Fruit fly (Drosophila melanogaster) whole organism, pupa: ENCODE results near the gene RpS7.

Experiments used
- CG12605 ChIP-seq: fragments of 200-800 bp; sonication (Bioruptor generic); IDR thresholded peaks from 2 replicates; pipeline ENCODE4 v1.3.6; 2022; ENCODE audit warnings: missing biosample characterization, missing genetic modification characterization
- CG13204 ChIP-seq: fragments of 200-800 bp; sonication (Bioruptor generic); optimal IDR thresholded peaks from 2 replicates; lab custom pipeline; 2018; ENCODE audit warnings: missing biosample characterization, mild to moderate bottlenecking, missing genetic modification characterization, moderate library complexity
- CG14655 ChIP-seq: fragments of 200-800 bp; sonication (Bioruptor generic); optimal IDR thresholded peaks from 3 replicates; lab custom pipeline; 2017; ENCODE audit warnings: mild to moderate bottlenecking, missing biosample characterization, missing genetic modification reagents, missing genetic modification characterization
- CG15710 ChIP-seq: fragments of 200-800 bp; sonication (Bioruptor generic); optimal IDR thresholded peaks from 2 replicates; lab custom pipeline; 2018; ENCODE audit warnings: missing biosample characterization, mild to moderate bottlenecking, missing genetic modification characterization, moderate library complexity
- CG17806 ChIP-seq: fragments of 200-800 bp; sonication (Bioruptor generic); optimal IDR thresholded peaks from 2 replicates; lab custom pipeline; 2018; ENCODE audit warnings: missing biosample characterization, mild to moderate bottlenecking, missing genetic modification characterization, moderate library complexity
- CG34367 ChIP-seq: fragments of 200-800 bp; sonication (Bioruptor generic); optimal IDR thresholded peaks from 2 replicates; lab custom pipeline; 2018; ENCODE audit warnings: missing biosample characterization, mild to moderate bottlenecking, missing genetic modification characterization
- CG8159 ChIP-seq: fragments of 200-800 bp; sonication (Bioruptor generic); optimal IDR thresholded peaks from 3 replicates; lab custom pipeline; 2018; ENCODE audit warnings: missing biosample characterization, mild to moderate bottlenecking, missing genetic modification characterization, moderate library complexity
- CG8301 ChIP-seq: fragments of 200-800 bp; sonication (Bioruptor generic); optimal IDR thresholded peaks from 2 replicates; lab custom pipeline; 2018; ENCODE audit warnings: missing biosample characterization, mild to moderate bottlenecking, missing genetic modification characterization
- D1 ChIP-seq: fragments of 200-800 bp; sonication (Bioruptor generic); optimal IDR thresholded peaks from 2 replicates; lab custom pipeline; 2018; ENCODE audit warnings: missing biosample characterization, mild to moderate bottlenecking, missing genetic modification characterization, moderate library complexity
- Ets98B ChIP-seq: fragments of 200-800 bp; sonication (Bioruptor generic); IDR thresholded peaks from 2 replicates; pipeline ENCODE4 v1.3.6; 2022; ENCODE audit warnings: missing biosample characterization, missing genetic modification characterization
- Pif1A ChIP-seq: fragments of 200-800 bp; sonication (Bioruptor generic); optimal IDR thresholded peaks from 3 replicates; lab custom pipeline; 2016; ENCODE audit warnings: missing biosample characterization, missing genetic modification characterization
- Pif1B ChIP-seq: fragments of 200-800 bp; sonication (Bioruptor generic); optimal IDR thresholded peaks from 3 replicates; lab custom pipeline; 2016; ENCODE audit warnings: missing biosample characterization, missing genetic modification characterization
- rn ChIP-seq: fragments of 200-800 bp; sonication (Bioruptor generic); IDR thresholded peaks from 2 replicates; pipeline ENCODE4 v1.3.6; 2022; ENCODE audit warnings: missing biosample characterization, missing genetic modification characterization

dm6 chr3R:30208766-30209484 is at the start of gene RpS7:
- TF ChIP-seq CG14655 (peak; percentile 25), CG8159 (tag; lab: Kevin White, UChicago) (peak; percentile 44), CG34367 (peak; percentile 65), D1 (tag; lab: Kevin White, UChicago) (no peak), CG15710 (tag; lab: Kevin White, UChicago) (peak; percentile 45), Pif1A (GFP tag; lab: Kevin White, UChicago) (peak; percentile 58), CG8301 (tag; lab: Kevin White, UChicago) (peak; percentile 32), CG13204 (GFP tag; lab: Kevin White, UChicago) (peak; percentile 55), Ets98B (GFP tag; lab: Robert Waterston, UW) (peak; percentile 60), CG17806 (tag; lab: Kevin White, UChicago) (no peak), Pif1B (peak; percentile 62), CG12605 (GFP tag; lab: Robert Waterston, UW) (peak; percentile 59; the same call in 1 of the 2 replicates), rn (GFP tag; lab: Robert Waterston, UW) (0 out of 2 replicates have a peak, but pooled peaks have one; percentile 23)
